Worm (Caenorhabditis elegans) whole organism, early embryonic: ENCODE measurements around the gene F49E11.7.

Experiments
- B0310.2 ChIP-seq: sonication (generic microtip); optimal IDR thresholded peaks from 2 replicates; lab custom pipeline; 2016; ENCODE audit warnings: mild to moderate bottlenecking, missing genetic modification characterization, missing compliant biosample characterization
- F13C5.2 ChIP-seq: sonication (generic microtip); optimal IDR thresholded peaks from 2 replicates; lab custom pipeline; 2017; ENCODE audit warnings: mild to moderate bottlenecking, missing genetic modification characterization, inconsistent platforms, missing compliant biosample characterization
- aly-1 ChIP-seq: sonication (generic microtip); optimal IDR thresholded peaks from 2 replicates; lab custom pipeline; 2016; ENCODE audit warnings: missing genetic modification characterization, missing compliant biosample characterization
- ama-1 ChIP-seq: fragments of 150-350 bp; optimal IDR thresholded peaks from 2 replicates; lab custom pipeline; 2014
- ceh-13 ChIP-seq: fragments of 200-800 bp; sonication (Bioruptor generic); optimal IDR thresholded peaks from 2 replicates; lab custom pipeline; 2018; ENCODE audit warnings: mild to moderate bottlenecking, missing genetic modification characterization, missing compliant biosample characterization
- ceh-36 ChIP-seq: sonication (generic microtip); optimal IDR thresholded peaks from 2 replicates; lab custom pipeline; 2016; ENCODE audit warnings: missing genetic modification characterization, inconsistent platforms, missing compliant biosample characterization
- ets-7 ChIP-seq: sonication (generic microtip); optimal IDR thresholded peaks from 2 replicates; lab custom pipeline; 2016; ENCODE audit warnings: missing genotype, missing genetic modification characterization, missing compliant biosample characterization
- flt-1 ChIP-seq: fragments of 200-800 bp; sonication (Bioruptor generic); IDR thresholded peaks from 2 replicates; pipeline ENCODE4 v1.3.6; 2022; ENCODE audit warnings: missing genetic modification characterization, missing compliant biosample characterization
- hmbx-1 ChIP-seq: sonication (generic microtip); optimal IDR thresholded peaks from 2 replicates; lab custom pipeline; 2016; ENCODE audit warnings: mild to moderate bottlenecking, missing genetic modification characterization, missing compliant biosample characterization
- hmg-4 ChIP-seq: fragments of 200-800 bp; sonication (Bioruptor generic); optimal IDR thresholded peaks from 2 replicates; lab custom pipeline; 2018; ENCODE audit warnings: mild to moderate bottlenecking, missing genetic modification characterization, missing compliant biosample characterization
- hnd-1 ChIP-seq: sonication (generic microtip); optimal IDR thresholded peaks from 2 replicates; lab custom pipeline; 2016; ENCODE audit warnings: missing genetic modification characterization, missing compliant biosample characterization
- pes-1 ChIP-seq: fragments of 200-800 bp; sonication (Bioruptor generic); IDR thresholded peaks from 2 replicates; pipeline ENCODE4 v1.3.6; 2022; ENCODE audit warnings: missing genetic modification reagents, missing genetic modification characterization, missing compliant biosample characterization
- scrt-1 ChIP-seq: fragments of 200-800 bp; sonication (Bioruptor generic); IDR thresholded peaks from 2 replicates; pipeline ENCODE4 v1.3.6; 2022; ENCODE audit warnings: missing genetic modification characterization, missing compliant biosample characterization
- sea-1 ChIP-seq: fragments of 200-800 bp; sonication (Bioruptor generic); conservative IDR thresholded peaks from 2 replicates; pipeline ENCODE4 v1.3.6; 2022; ENCODE audit warnings: missing genetic modification characterization, missing compliant biosample characterization
- tbx-11 ChIP-seq: fragments of 200-800 bp; sonication (Bioruptor generic); IDR thresholded peaks from 2 replicates; pipeline ENCODE4 v1.3.6; 2022; ENCODE audit warnings: missing genetic modification characterization, missing compliant biosample characterization
- tbx-37 ChIP-seq: fragments of 200-800 bp; sonication (Bioruptor generic); conservative IDR thresholded peaks from 2 replicates; pipeline ENCODE4 v1.3.6; 2022; ENCODE audit warnings: missing genetic modification reagents, missing genetic modification characterization, missing compliant biosample characterization
- tra-4 ChIP-seq: sonication (generic microtip); optimal IDR thresholded peaks from 2 replicates; lab custom pipeline; 2017; ENCODE audit warnings: missing genetic modification characterization, missing compliant biosample characterization

Gene F49E11.7

DNA sequence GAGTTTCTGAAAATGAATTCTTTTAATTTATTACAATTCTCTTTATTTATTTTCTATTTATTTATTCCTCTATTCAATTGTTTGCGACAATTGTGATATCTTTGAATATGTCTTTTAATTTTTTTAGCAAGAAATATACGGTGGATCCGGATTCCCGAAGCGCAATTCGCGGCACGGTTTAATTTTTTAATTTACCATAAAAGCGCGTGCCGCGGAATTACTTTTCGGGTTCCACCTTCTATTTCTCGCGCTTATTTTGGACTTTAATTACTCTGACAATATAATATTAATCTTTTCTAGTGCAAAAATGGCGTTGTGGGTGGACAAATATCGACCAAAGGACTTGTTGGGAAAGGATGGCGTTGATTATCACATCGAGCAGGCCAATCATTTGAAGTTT, 42.8 kb downstream of the F49E11.7 start, which contains the start of gene rfc-3:
Gene rfc-3 (plus strand): TSS at position 301 of the 400 bp plus-strand sequence.
- TF ChIP-seq scrt-1 (GFP tag; lab: Robert Waterston, UW): no peak
- TF ChIP-seq pes-1: no peak
- TF ChIP-seq ama-1 (lab: Kevin White, UChicago): peak; percentile 14
- no peak for TF ChIP-seq flt-1 (GFP tag; lab: Robert Waterston, UW)
- TF ChIP-seq ceh-36 (tag; lab: Kevin White, UChicago): no peak

- no peak for TF ChIP-seq scrt-1 (GFP tag; lab: Robert Waterston, UW)
- TF ChIP-seq tra-4 (tag; lab: Kevin White, UChicago): no peak
- no peak for TF ChIP-seq aly-1 (tag; lab: Kevin White, UChicago)
Observed at ce11 chrIV:13096778-13097177, 44.1 kb downstream of the F49E11.7 start.

ce11 chrIV:13098652-13099051, 46.0 kb downstream of the F49E11.7 start, which contains the start of the genes dli-1, tin-9.2 and exos-4.1:
Gene dli-1, minus strand, starts transcription at chrIV:13098792.
Gene tin-9.2, plus strand, starts transcription at chrIV:13098995.
Gene exos-4.1, plus strand, starts transcription at chrIV:13098999.
- TF ChIP-seq ets-7 (no peak), ceh-36 (tag; lab: Kevin White, UChicago) (no peak), F13C5.2 (tag; lab: Kevin White, UChicago) (peak; percentile 41)

- TF ChIP-seq pes-1: no peak
- no peak for TF ChIP-seq B0310.2
- no peak for TF ChIP-seq flt-1 (GFP tag; lab: Robert Waterston, UW)
- TF ChIP-seq hmbx-1 (tag; lab: Kevin White, UChicago): no peak
- no peak for TF ChIP-seq ets-7
- TF ChIP-seq ceh-13 (GFP tag; lab: Kevin White, UChicago): no peak
- no peak for TF ChIP-seq ceh-36 (tag; lab: Kevin White, UChicago)
- TF ChIP-seq F13C5.2 (tag; lab: Kevin White, UChicago): no peak
- TF ChIP-seq sea-1 (GFP tag; lab: Robert Waterston, UW): no peak
- no peak for TF ChIP-seq ama-1 (lab: Kevin White, UChicago)
- TF ChIP-seq tbx-11 (GFP tag; lab: Robert Waterston, UW): no peak
- no peak for TF ChIP-seq aly-1 (tag; lab: Kevin White, UChicago)
- no peak for TF ChIP-seq tbx-37 (GFP tag; lab: Robert Waterston, UW)
- TF ChIP-seq tra-4 (tag; lab: Kevin White, UChicago): no peak
- TF ChIP-seq scrt-1 (GFP tag; lab: Robert Waterston, UW): no peak
- TF ChIP-seq hnd-1 (tag; lab: Kevin White, UChicago): no peak
- TF ChIP-seq hmg-4 (GFP tag; lab: Kevin White, UChicago): no peak
Observed at ce11 chrIV:13100415-13100814, 47.7 kb downstream of the F49E11.7 start, which contains the start of gene fask-1. Gene fask-1, plus strand, starts transcription at chrIV:13100715.

DNA sequence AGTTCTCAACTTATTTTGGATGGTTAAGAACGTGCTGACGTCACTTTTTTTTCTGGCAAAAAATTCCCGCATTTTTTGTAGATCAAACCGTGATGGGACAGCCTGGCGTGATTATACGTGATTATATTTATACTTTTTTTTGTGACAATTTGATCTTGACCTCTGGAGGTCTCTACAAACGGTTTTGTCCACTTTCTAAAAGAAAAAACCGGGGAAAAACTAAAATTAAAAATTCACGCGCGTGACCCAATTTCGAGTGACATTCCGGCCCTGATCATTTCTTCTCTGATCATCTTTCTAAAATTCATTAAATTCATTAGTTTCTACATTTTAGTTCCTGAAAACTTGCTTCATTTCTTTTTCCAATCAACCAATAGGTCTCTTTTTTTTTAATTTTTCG, 52.2 kb downstream of the F49E11.7 start, which contains the start of gene rde-11:
Gene rde-11 (plus strand): TSS at position 301 of the 400 bp plus-strand sequence.
- TF ChIP-seq flt-1 (GFP tag; lab: Robert Waterston, UW) (no peak), ceh-36 (tag; lab: Kevin White, UChicago) (no peak), ets-7 (no peak), ama-1 (lab: Kevin White, UChicago) (no peak), F13C5.2 (tag; lab: Kevin White, UChicago) (no peak), aly-1 (tag; lab: Kevin White, UChicago) (no peak), scrt-1 (GFP tag; lab: Robert Waterston, UW) (no peak), tbx-11 (GFP tag; lab: Robert Waterston, UW) (no peak), hnd-1 (tag; lab: Kevin White, UChicago) (no peak), tbx-37 (GFP tag; lab: Robert Waterston, UW) (no peak)
